Fruit fly (Drosophila melanogaster): ENCODE data around the gene Atg8a.

DNA sequence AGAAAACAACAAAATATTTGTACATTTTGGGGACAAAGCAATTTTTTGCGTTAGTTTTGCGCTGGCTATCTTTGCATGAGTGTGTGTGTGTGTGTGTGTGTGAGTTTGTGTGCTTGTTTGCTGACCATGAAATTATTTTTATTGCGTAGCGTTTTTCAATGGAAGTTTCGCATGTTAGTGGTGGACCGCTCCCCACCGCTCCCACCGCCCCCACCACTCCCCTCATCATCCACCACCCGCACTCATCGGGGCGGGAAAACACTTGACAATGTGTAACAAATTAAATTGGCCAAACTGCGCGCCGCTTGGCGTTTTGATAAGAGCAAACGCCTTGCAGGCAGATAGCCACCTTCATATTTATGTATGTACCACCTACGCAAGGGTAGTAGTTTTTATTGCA, 48.9 kb downstream of the Atg8a start:
- TF ChIP-seq CG14711 (tag; optimal IDR thresholded peaks at IDR 0.05) (no peak), CG7101 (tag; optimal IDR thresholded peaks at IDR 0.05) (no peak), CG33017 (tag; optimal IDR thresholded peaks at IDR 0.05) (no peak), cic (GFP tag; optimal IDR thresholded peaks at IDR 0.05) (peak; percentile 90), Mnt (GFP tag; optimal IDR thresholded peaks at IDR 0.05) (no peak), bab1 (GFP tag; optimal IDR thresholded peaks at IDR 0.05) (no peak), cnc (optimal IDR thresholded peaks at IDR 0.05) (no peak), Crg-1 (GFP tag; optimal IDR thresholded peaks at IDR 0.05) (no peak), toe (GFP tag; optimal IDR thresholded peaks at IDR 0.05) (no peak), CG12768 (GFP tag; optimal IDR thresholded peaks at IDR 0.05) (no peak)
